Worm (Caenorhabditis elegans): ENCODE measurements around the gene glb-17.

DNA sequence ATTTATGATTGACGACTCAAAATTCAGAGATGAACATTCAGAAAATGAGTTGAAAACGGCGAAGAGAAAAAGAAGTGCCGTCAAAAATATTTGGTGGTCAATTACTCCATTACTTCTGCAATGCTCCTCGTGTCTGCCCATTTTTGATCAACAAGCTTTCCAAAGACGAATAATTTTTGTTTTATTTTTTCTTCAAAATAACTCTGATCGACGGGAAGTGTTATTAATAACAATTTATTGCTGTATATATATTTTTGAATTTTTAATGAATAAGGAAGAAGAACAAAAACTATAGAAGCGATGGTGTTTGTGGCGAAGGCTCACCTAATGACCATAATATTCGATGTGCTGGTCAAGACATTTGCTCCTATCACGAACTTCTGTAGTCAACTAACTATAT is 43.3 kb upstream of the glb-17 start, which contains the start of gene C11E4.8:
- TF ChIP-seq ztf-23 (GFP tag; IDR thresholded peaks at IDR 0.05), result no peak
- TF ChIP-seq tab-1 (GFP tag; IDR thresholded peaks at IDR 0.05), result no peak
- no peak for TF ChIP-seq flt-1 (GFP tag; IDR thresholded peaks at IDR 0.05)
- TF ChIP-seq med-1 (GFP tag; optimal IDR thresholded peaks at IDR 0.05; ENCODE audit: insufficient read depth), result no peak
- TF ChIP-seq T22C8.4 (GFP tag; IDR thresholded peaks at IDR 0.05), result no peak
- TF ChIP-seq cog-1 (tag; optimal IDR thresholded peaks at IDR 0.05), result no peak
- TF ChIP-seq ref-1 (GFP tag; conservative IDR thresholded peaks at IDR 0.05), result no peak
- no peak for TF ChIP-seq ztf-29 (GFP tag; IDR thresholded peaks at IDR 0.05)
- no peak for TF ChIP-seq klf-2 (GFP tag; conservative IDR thresholded peaks at IDR 0.05)
